Fruit fly (Drosophila melanogaster) whole organism, prepupa: Measurements from ENCODE around the gene CG14417.

Experiments used
- Blimp-1 ChIP-seq: fragments of 200-800 bp; sonication (Bioruptor generic); optimal IDR thresholded peaks from 3 replicates; lab custom pipeline; 2017; ENCODE audit warnings: missing biosample characterization, missing genetic modification characterization, mild to moderate bottlenecking, moderate library complexity, missing genetic modification reagents
- CG10631 ChIP-seq: fragments of 200-800 bp; sonication (Bioruptor generic); optimal IDR thresholded peaks from 2 replicates; lab custom pipeline; 2016; ENCODE audit warnings: missing biosample characterization, missing genetic modification characterization
- CG11762 ChIP-seq: fragments of 200-800 bp; sonication (Bioruptor generic); optimal IDR thresholded peaks from 3 replicates; lab custom pipeline; 2016; ENCODE audit warnings: missing biosample characterization, missing genetic modification characterization; ENCODE audit not compliant: insufficient read depth
- CG11902 ChIP-seq: fragments of 200-800 bp; sonication (Bioruptor generic); optimal IDR thresholded peaks from 3 replicates; lab custom pipeline; 2016; ENCODE audit warnings: missing biosample characterization, missing genetic modification characterization
- CG3032 ChIP-seq: fragments of 200-800 bp; optimal IDR thresholded peaks from 2 replicates; lab custom pipeline; 2019; ENCODE audit warnings: missing biosample characterization, mild to moderate bottlenecking, missing genetic modification characterization, moderate library complexity
- CG32006 ChIP-seq: fragments of 200-800 bp; sonication (Bioruptor generic); optimal IDR thresholded peaks from 3 replicates; lab custom pipeline; 2017; ENCODE audit warnings: missing biosample characterization, mild to moderate bottlenecking, missing genetic modification characterization
- CG34406 ChIP-seq: fragments of 200-800 bp; sonication (Bioruptor generic); optimal IDR thresholded peaks from 3 replicates; lab custom pipeline; 2016; ENCODE audit warnings: missing biosample characterization, missing genetic modification characterization
- CG3919 ChIP-seq: fragments of 200-800 bp; sonication (Bioruptor generic); optimal IDR thresholded peaks from 3 replicates; lab custom pipeline; 2016; ENCODE audit warnings: missing biosample characterization, missing genetic modification characterization
- CG4318 ChIP-seq: fragments of 200-800 bp; sonication (Bioruptor generic); optimal IDR thresholded peaks from 3 replicates; lab custom pipeline; 2017; ENCODE audit warnings: missing biosample characterization, mild to moderate bottlenecking, missing genetic modification characterization
- CG6792 ChIP-seq: fragments of 200-800 bp; sonication (Bioruptor generic); optimal IDR thresholded peaks from 3 replicates; lab custom pipeline; 2016; ENCODE audit warnings: missing biosample characterization, missing genetic modification characterization
- CG6854 ChIP-seq: fragments of 200-800 bp; sonication (Bioruptor generic); optimal IDR thresholded peaks from 2 replicates; lab custom pipeline; 2017; ENCODE audit warnings: missing biosample characterization, mild to moderate bottlenecking, missing genetic modification characterization
- CG7368 ChIP-seq: fragments of 200-800 bp; sonication (Bioruptor generic); optimal IDR thresholded peaks from 3 replicates; lab custom pipeline; 2016; ENCODE audit warnings: missing biosample characterization, missing genetic modification characterization
- Ets21C ChIP-seq: fragments of 200-800 bp; sonication (Bioruptor generic); optimal IDR thresholded peaks from 3 replicates; lab custom pipeline; 2016; ENCODE audit warnings: missing biosample characterization, missing genetic modification characterization
- Gug ChIP-seq: fragments of 200-800 bp; sonication (Bioruptor generic); IDR thresholded peaks from 2 replicates; pipeline ENCODE4 v1.3.6; 2022; ENCODE audit warnings: missing biosample characterization, missing genetic modification characterization
- Hr39 ChIP-seq: fragments of 200-800 bp; sonication (Bioruptor generic); optimal IDR thresholded peaks from 2 replicates; lab custom pipeline; 2016; ENCODE audit warnings: missing biosample characterization, missing genetic modification characterization
- Lpt ChIP-seq: fragments of 200-800 bp; sonication (Bioruptor generic); optimal IDR thresholded peaks from 3 replicates; lab custom pipeline; 2016; ENCODE audit warnings: missing biosample characterization, missing genetic modification characterization
- OdsH ChIP-seq: fragments of 200-800 bp; sonication (Bioruptor generic); optimal IDR thresholded peaks from 3 replicates; lab custom pipeline; 2016; ENCODE audit warnings: missing biosample characterization, missing genetic modification characterization
- Sox15 ChIP-seq: fragments of 200-800 bp; sonication (Bioruptor generic); optimal IDR thresholded peaks from 3 replicates; lab custom pipeline; 2016; ENCODE audit warnings: missing biosample characterization, missing genetic modification characterization
- achi ChIP-seq: fragments of 200-800 bp; sonication (Bioruptor generic); optimal IDR thresholded peaks from 3 replicates; lab custom pipeline; 2016; ENCODE audit warnings: missing biosample characterization, missing genetic modification characterization
- acj6 ChIP-seq: fragments of 200-800 bp; sonication (Bioruptor generic); optimal IDR thresholded peaks from 3 replicates; lab custom pipeline; 2016; ENCODE audit warnings: missing biosample characterization, missing genetic modification characterization
- cyc ChIP-seq: fragments of 200-800 bp; sonication (Bioruptor generic); optimal IDR thresholded peaks from 3 replicates; lab custom pipeline; 2016; ENCODE audit warnings: missing biosample characterization, missing genetic modification characterization
- dsx ChIP-seq: fragments of 200-800 bp; optimal IDR thresholded peaks from 3 replicates; lab custom pipeline; 2019; ENCODE audit warnings: missing biosample characterization, mild to moderate bottlenecking, missing genetic modification characterization, moderate library complexity; ENCODE audit not compliant: poor library complexity, severe bottlenecking
- eg ChIP-seq: fragments of 200-800 bp; sonication (Bioruptor generic); IDR thresholded peaks from 3 replicates; pipeline ENCODE4 v1.3.6; 2022; ENCODE audit warnings: missing biosample characterization, missing genetic modification characterization
- fd59A ChIP-seq: fragments of 200-800 bp; sonication (Bioruptor generic); optimal IDR thresholded peaks from 2 replicates; lab custom pipeline; 2017; ENCODE audit warnings: missing biosample characterization, mild to moderate bottlenecking, missing genetic modification characterization, missing genetic modification reagents
- fd85E ChIP-seq: fragments of 200-800 bp; sonication (Bioruptor generic); optimal IDR thresholded peaks from 3 replicates; lab custom pipeline; 2016; ENCODE audit warnings: missing biosample characterization, missing genetic modification characterization
- fkh ChIP-seq: fragments of 200-800 bp; sonication (Bioruptor generic); optimal IDR thresholded peaks from 3 replicates; lab custom pipeline; 2017; ENCODE audit warnings: missing biosample characterization, mild to moderate bottlenecking, missing genetic modification characterization, moderate library complexity
- net ChIP-seq: fragments of 200-800 bp; sonication (Bioruptor generic); optimal IDR thresholded peaks from 3 replicates; lab custom pipeline; 2016; ENCODE audit warnings: missing biosample characterization, missing genetic modification characterization
- spab ChIP-seq: fragments of 200-800 bp; sonication (Bioruptor generic); optimal IDR thresholded peaks from 2 replicates; lab custom pipeline; 2017; ENCODE audit warnings: missing biosample characterization, mild to moderate bottlenecking, missing genetic modification characterization, missing genetic modification reagents
- svp ChIP-seq: fragments of 200-800 bp; sonication (Bioruptor generic); peaks from one replicate; lab custom pipeline; 2016; ENCODE audit warnings: missing biosample characterization, missing genetic modification characterization
- topi ChIP-seq: fragments of 200-800 bp; sonication (Bioruptor generic); optimal IDR thresholded peaks from 3 replicates; lab custom pipeline; 2016; ENCODE audit warnings: missing biosample characterization, missing genetic modification characterization

CG14417 gene

DNA sequence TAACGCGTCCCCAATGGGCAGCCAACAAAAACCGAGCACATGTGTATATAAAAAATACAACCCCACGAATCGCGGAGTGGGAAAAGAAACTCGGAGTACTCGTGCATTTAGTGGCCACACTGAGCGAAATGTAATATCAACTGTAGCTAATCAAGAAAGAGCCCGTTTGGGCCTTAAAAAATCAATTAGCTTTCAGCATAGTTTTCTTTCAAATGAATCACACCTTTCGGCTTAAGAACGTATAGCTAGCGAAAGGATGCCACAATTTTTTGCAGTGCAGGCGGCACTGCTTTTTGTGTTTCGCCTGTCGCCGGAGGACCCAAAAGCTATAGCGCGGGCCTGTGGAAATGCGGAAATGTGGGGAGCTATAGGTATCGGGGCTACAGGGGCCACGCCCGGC, 15.4 kb downstream of the CG14417 start (continued):
- TF ChIP-seq dsx (no peak), CG7368 (GFP tag; lab: Kevin White, UChicago) (no peak), Sox15 (GFP tag; lab: Kevin White, UChicago) (no peak), cyc (GFP tag; lab: Kevin White, UChicago) (peak; percentile 21), Gug (GFP tag; lab: Robert Waterston, UW) (no peak), CG10631 (GFP tag; lab: Kevin White, UChicago) (peak; percentile 13), CG3919 (GFP tag; lab: Kevin White, UChicago) (peak; percentile 46), CG4318 (no peak), CG3032 (tag; lab: Kevin White, UChicago) (peak; percentile 9), CG11762 (GFP tag; lab: Kevin White, UChicago) (no peak), CG11902 (GFP tag; lab: Kevin White, UChicago) (no peak), CG34406 (no peak), spab (GFP tag; lab: Kevin White, UChicago) (peak; percentile 2), Ets21C (GFP tag; lab: Kevin White, UChicago) (no peak), OdsH (GFP tag; lab: Kevin White, UChicago) (peak; percentile 22), acj6 (peak; percentile 4), topi (peak; percentile 0), CG6792 (GFP tag; lab: Kevin White, UChicago) (peak; percentile 24), net (GFP tag; lab: Kevin White, UChicago) (no peak), CG6854 (GFP tag; lab: Kevin White, UChicago) (no peak), Lpt (GFP tag; lab: Kevin White, UChicago) (no peak), eg (GFP tag; lab: Robert Waterston, UW) (peak; percentile 39; the same call in 1 of the 3 replicates), CG32006 (GFP tag; lab: Kevin White, UChicago) (peak; percentile 51), Hr39 (peak; percentile 27), fkh (GFP tag; lab: Kevin White, UChicago) (no peak), fd59A (peak; percentile 17), achi (no peak), Blimp-1 (GFP tag; lab: Kevin White, UChicago) (no peak), svp (GFP tag; lab: Kevin White, UChicago) (peak; percentile 31), fd85E (no peak)
